Fruit fly (Drosophila melanogaster) whole organism, embryonic: ENCODE measurements around the gene hob.

ENCODE experiments used
- CG30020 ChIP-seq: fragments of 200-800 bp; optimal IDR thresholded peaks from 2 replicates; lab custom pipeline; 2019; ENCODE audit warnings: missing biosample characterization, mild to moderate bottlenecking, missing genetic modification characterization, moderate library complexity
- CG8089 ChIP-seq: fragments of 200-800 bp; sonication (Bioruptor generic); optimal IDR thresholded peaks from 3 replicates; lab custom pipeline; 2016; ENCODE audit warnings: missing biosample characterization, missing genetic modification characterization
- amos ChIP-seq: fragments of 200-800 bp; sonication (Bioruptor generic); IDR thresholded peaks from 2 replicates; pipeline ENCODE4 v1.3.6; 2022; ENCODE audit warnings: missing biosample characterization, missing genetic modification characterization; ENCODE audit not compliant: partially characterized antibody
- fu2 ChIP-seq: fragments of 200-800 bp; sonication (Bioruptor generic); optimal IDR thresholded peaks from 2 replicates; lab custom pipeline; 2016; ENCODE audit warnings: missing biosample characterization, missing genetic modification characterization
- gcm2 ChIP-seq: fragments of 200-800 bp; sonication (Bioruptor generic); optimal IDR thresholded peaks from 2 replicates; lab custom pipeline; 2016; ENCODE audit warnings: missing biosample characterization, missing genetic modification characterization
- mam ChIP-seq: fragments of 200-800 bp; sonication (Bioruptor generic); optimal IDR thresholded peaks from 3 replicates; lab custom pipeline; 2016; ENCODE audit warnings: missing biosample characterization, missing genetic modification characterization
- mld ChIP-seq: fragments of 200-800 bp; sonication (Bioruptor generic); IDR thresholded peaks from 3 replicates; pipeline ENCODE4 v1.3.6; 2022; ENCODE audit warnings: missing biosample characterization, missing genetic modification characterization; ENCODE audit not compliant: partially characterized antibody
- tup ChIP-seq: fragments of 200-800 bp; sonication (Bioruptor generic); optimal IDR thresholded peaks from 2 replicates; lab custom pipeline; 2016; ENCODE audit warnings: missing biosample characterization, mild to moderate bottlenecking, missing genetic modification characterization, moderate library complexity

DNA sequence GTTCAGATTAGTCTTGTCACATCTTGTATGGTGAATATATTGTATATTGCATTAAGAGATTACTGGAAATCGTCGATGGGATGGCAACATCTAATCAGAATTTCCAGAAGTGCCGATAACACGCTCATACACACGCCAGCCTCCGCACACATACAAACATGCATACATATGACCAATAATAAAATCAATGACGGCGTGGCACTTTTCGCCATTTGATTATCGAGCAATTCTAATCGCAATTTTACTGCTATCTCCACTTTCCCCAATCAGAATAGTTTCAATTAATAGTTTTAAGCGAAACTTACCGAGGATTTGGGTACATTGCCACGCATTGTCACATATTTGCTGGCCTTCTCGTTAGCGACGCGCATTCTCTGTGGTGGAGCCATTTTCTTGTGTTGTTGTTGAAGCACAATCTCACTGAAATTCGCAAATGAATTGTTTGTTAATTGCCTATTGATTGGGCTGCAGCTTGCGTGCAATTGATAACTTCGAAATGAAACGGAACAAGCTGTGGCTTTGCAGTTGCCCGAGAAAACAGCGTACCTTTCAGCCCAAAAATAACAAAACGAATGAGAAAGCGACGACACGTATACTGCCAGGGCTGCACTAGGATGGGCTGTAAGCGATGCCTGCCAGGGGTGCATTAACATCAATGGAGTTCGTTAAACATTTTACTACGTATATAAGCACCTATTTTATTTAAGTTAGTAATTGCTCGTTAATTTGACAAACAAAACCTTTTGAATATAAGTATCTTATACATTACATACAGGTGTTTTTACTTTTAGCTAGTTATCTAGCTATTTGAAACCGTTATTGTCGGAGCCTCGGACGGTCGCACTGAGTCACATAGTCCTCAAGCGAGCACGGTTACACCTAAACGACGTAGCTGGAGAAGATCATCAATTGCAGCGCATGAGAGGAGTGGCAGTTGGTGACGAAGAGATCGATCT is 20.0 kb downstream of the hob start, which contains the start of the genes CG32276 and gry:
- TF ChIP-seq gcm2 (peak; percentile 39), CG30020 (tag; lab: Kevin White, UChicago) (peak; percentile 78), amos (no peak; the same call in 1 of the 2 replicates), mld (no peak), CG8089 (GFP tag; lab: Kevin White, UChicago) (peak; percentile 58), tup (GFP tag; lab: Kevin White, UChicago) (peak; percentile 63), fu2 (peak; percentile 76), mam (GFP tag; lab: Kevin White, UChicago) (peak; percentile 79)
